Fruit fly (Drosophila melanogaster) S2 (cell line): Measurements from ENCODE around the gene EAChm.

ENCODE experiments used
- CG8478 ChIP-seq: fragments of >200 bp; optimal IDR thresholded peaks from 2 replicates; lab custom pipeline; 2018
- CTCF ChIP-seq, 2 experiments: fragments of >200 bp; optimal IDR thresholded peaks; 2 replicates each; lab custom pipeline; 2018

The EAChm gene

dm6 chr3L:15054477-15054876, at the start of gene EAChm:
Gene EAChm, plus strand, starts transcription at chr3L:15054777.
- no peak for TF ChIP-seq CG8478 (lab: Kevin White, UChicago)
- no peak for TF ChIP-seq CTCF (optimal IDR thresholded peaks at IDR 0.05; lab: Kevin White, UChicago)

dm6 chr3L:15005085-15005484, 49.5 kb upstream of the EAChm start:
- no peak for TF ChIP-seq CG8478 (lab: Kevin White, UChicago)
- no peak for TF ChIP-seq CTCF (optimal IDR thresholded peaks at IDR 0.05; lab: Kevin White, UChicago)

dm6 chr3L:15005774-15006173, 48.8 kb upstream of the EAChm start:
- no peak for TF ChIP-seq CG8478 (lab: Kevin White, UChicago)
- no peak for TF ChIP-seq CTCF (optimal IDR thresholded peaks at IDR 0.05; lab: Kevin White, UChicago)

dm6 chr3L:15006825-15007224, 47.8 kb upstream of the EAChm start:
- TF ChIP-seq CG8478 (lab: Kevin White, UChicago) (no peak), CTCF (optimal IDR thresholded peaks at IDR 0.05; lab: Kevin White, UChicago) (no peak)

- TF ChIP-seq CTCF (optimal IDR thresholded peaks at IDR 0.05; lab: Kevin White, UChicago), result no peak
Observed at dm6 chr3L:15007271-15007948, 47.2 kb upstream of the EAChm start.

dm6 chr3L:15009681-15010080, 44.9 kb upstream of the EAChm start:
- TF ChIP-seq CTCF (optimal IDR thresholded peaks at IDR 0.05; lab: Kevin White, UChicago) (no peak), CG8478 (lab: Kevin White, UChicago) (no peak)

- TF ChIP-seq CG8478 (lab: Kevin White, UChicago), result no peak
- TF ChIP-seq CTCF (optimal IDR thresholded peaks at IDR 0.05; lab: Kevin White, UChicago), result no peak
Observed at dm6 chr3L:15010601-15011000, 44.0 kb upstream of the EAChm start.

DNA sequence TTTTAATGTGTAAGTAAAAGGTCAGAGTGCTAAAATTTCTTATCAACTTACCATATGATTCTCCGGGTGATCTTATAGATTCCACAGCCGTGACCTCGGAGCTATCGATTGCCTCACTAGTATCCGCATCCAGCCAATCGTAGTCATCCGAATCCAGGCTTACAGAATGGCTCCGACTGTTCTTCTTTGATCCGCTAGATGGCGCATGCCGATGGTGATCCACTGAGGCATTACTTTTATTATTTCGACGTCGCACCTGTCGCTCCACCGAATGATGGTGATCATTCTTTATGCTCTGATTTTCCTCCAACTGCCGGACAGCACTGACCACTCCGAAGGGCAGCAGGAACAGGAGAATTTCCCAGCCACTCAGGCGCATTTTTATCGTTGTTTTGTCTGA, 43.4 kb upstream of the EAChm start:
- TF ChIP-seq CG8478 (lab: Kevin White, UChicago) (no peak), CTCF (optimal IDR thresholded peaks at IDR 0.05; lab: Kevin White, UChicago) (peak; percentile 82 to 88)

dm6 chr3L:15011638-15012335, 42.8 kb upstream of the EAChm start:
- TF ChIP-seq CTCF (optimal IDR thresholded peaks at IDR 0.05; lab: Kevin White, UChicago), result no peak
- TF ChIP-seq CG8478 (lab: Kevin White, UChicago), result no peak

dm6 chr3L:15013296-15013695, 41.3 kb upstream of the EAChm start:
- no peak for TF ChIP-seq CG8478 (lab: Kevin White, UChicago)
- TF ChIP-seq CTCF (optimal IDR thresholded peaks at IDR 0.05; lab: Kevin White, UChicago), result no peak

- no peak for TF ChIP-seq CG8478 (lab: Kevin White, UChicago)
- peak in 1 of 2 experiments; percentile 73 for TF ChIP-seq CTCF (optimal IDR thresholded peaks at IDR 0.05; lab: Kevin White, UChicago)
Observed at dm6 chr3L:15013957-15014692, 40.5 kb upstream of the EAChm start, which contains the start of gene Reck. Gene Reck, minus strand, starts transcription at chr3L:15014062.

DNA sequence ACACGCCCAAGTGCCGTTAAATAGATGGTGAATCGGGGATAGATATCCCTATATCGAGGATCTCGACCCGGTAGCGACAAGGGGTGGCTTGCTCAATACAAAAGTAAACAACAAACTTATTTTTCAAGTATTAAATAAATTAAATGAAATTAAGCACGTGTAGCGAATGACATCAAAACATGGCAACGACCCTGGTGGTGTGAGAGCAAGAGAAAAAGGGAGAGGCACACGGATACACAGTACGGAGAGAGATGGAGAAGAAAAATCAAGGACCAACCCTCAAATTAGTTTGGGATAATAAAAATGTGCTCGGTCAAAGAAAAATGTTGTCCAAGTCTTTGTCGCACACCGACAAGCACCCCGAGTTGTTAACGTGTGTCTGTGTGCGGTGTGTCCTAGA, 33.6 kb upstream of the EAChm start:
- TF ChIP-seq CTCF (optimal IDR thresholded peaks at IDR 0.05; lab: Kevin White, UChicago) (no peak), CG8478 (lab: Kevin White, UChicago) (no peak)

DNA sequence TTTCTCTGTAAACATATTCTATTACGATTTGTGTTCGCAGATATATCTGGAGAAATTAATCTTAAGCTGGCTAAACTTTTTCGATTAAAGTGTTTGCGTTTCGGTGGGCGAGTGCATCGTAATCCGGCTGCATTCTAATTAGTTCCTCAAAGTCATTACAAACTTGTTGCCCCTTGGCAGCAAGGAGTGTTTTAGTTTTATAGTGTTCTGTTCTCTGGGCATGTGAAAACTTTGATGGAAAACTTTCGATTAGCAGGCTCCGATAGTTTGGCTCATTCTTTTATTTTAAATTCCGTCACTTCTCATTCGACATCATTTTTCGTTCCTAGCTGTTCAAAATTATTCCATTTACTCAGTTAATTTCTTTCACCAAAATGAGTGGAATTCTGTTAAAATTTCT, 31.4 kb upstream of the EAChm start, which contains the start of gene CG32148:
Gene CG32148 (plus strand): TSS at position 301 of the 400 bp plus-strand sequence.
- TF ChIP-seq CTCF (optimal IDR thresholded peaks at IDR 0.05; lab: Kevin White, UChicago) (no peak), CG8478 (lab: Kevin White, UChicago) (no peak)

DNA sequence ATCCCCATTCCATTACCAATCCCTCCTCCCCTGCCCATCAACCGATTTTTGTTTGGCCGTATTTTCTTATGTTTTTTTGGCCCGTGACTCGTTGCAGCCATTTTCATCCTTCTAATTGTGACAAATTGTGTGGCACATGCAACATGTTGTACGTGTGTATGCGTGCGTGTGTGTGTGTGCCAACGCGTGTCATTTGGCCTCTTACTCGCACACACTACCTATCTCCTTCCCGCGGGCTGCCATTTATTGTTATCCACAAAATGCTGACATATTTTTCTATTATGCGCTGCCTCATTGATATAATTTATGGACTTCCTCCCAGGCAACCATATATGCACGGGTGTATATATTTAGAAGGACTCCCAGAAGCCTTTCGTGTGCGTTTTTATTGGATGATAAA, 22.8 kb upstream of the EAChm start:
- no peak for TF ChIP-seq CG8478 (lab: Kevin White, UChicago)
- no peak for TF ChIP-seq CTCF (optimal IDR thresholded peaks at IDR 0.05; lab: Kevin White, UChicago)
